Worm (Caenorhabditis elegans): ENCODE measurements around the gene K09C8.9.
A peak's percentile ranks its signal among the peaks of the same experiment; 100 is the strongest.

Gene K09C8.9

ce11 chrX:11001750-11002149 lies 34.2 kb upstream of the K09C8.9 start, which contains the start of gene col-177:
Gene col-177 (minus strand): TSS chrX:11001850.
- TF ChIP-seq ztf-23 (GFP tag; IDR thresholded peaks at IDR 0.05): no peak
- TF ChIP-seq tab-1 (GFP tag; IDR thresholded peaks at IDR 0.05): no peak
- TF ChIP-seq klf-2 (GFP tag; conservative IDR thresholded peaks at IDR 0.05): no peak
- no peak for TF ChIP-seq T22C8.4 (GFP tag; IDR thresholded peaks at IDR 0.05)
- TF ChIP-seq cog-1 (tag; optimal IDR thresholded peaks at IDR 0.05): no peak
- no peak for TF ChIP-seq ref-1 (GFP tag; conservative IDR thresholded peaks at IDR 0.05)
- TF ChIP-seq flt-1 (GFP tag; IDR thresholded peaks at IDR 0.05): no peak
- no peak for TF ChIP-seq med-1 (GFP tag; optimal IDR thresholded peaks at IDR 0.05; ENCODE audit: insufficient read depth)
- TF ChIP-seq ztf-29 (GFP tag; IDR thresholded peaks at IDR 0.05): no peak

- TF ChIP-seq med-1 (GFP tag; optimal IDR thresholded peaks at IDR 0.05; ENCODE audit: insufficient read depth): no peak
- no peak for TF ChIP-seq ztf-23 (GFP tag; IDR thresholded peaks at IDR 0.05)
- no peak for TF ChIP-seq flt-1 (GFP tag; IDR thresholded peaks at IDR 0.05)
- no peak for TF ChIP-seq ztf-29 (GFP tag; IDR thresholded peaks at IDR 0.05)
- TF ChIP-seq tab-1 (GFP tag; IDR thresholded peaks at IDR 0.05): no peak
- TF ChIP-seq T22C8.4 (GFP tag; IDR thresholded peaks at IDR 0.05): no peak
- no peak for TF ChIP-seq ref-1 (GFP tag; conservative IDR thresholded peaks at IDR 0.05)
- no peak for TF ChIP-seq cog-1 (tag; optimal IDR thresholded peaks at IDR 0.05)
- no peak for TF ChIP-seq klf-2 (GFP tag; conservative IDR thresholded peaks at IDR 0.05)
Observed at ce11 chrX:10999176-10999575, 31.6 kb upstream of the K09C8.9 start, which contains the start of gene F59F3.6. Gene F59F3.6 (minus strand): TSS chrX:10999276.

ce11 chrX:10992177-10992576 lies 24.6 kb upstream of the K09C8.9 start, which contains the start of gene ver-3:
Gene ver-3 (plus strand): TSS chrX:10992477.
- no peak for TF ChIP-seq cog-1 (tag; optimal IDR thresholded peaks at IDR 0.05)
- TF ChIP-seq ztf-29 (GFP tag; IDR thresholded peaks at IDR 0.05): no peak
- no peak for TF ChIP-seq med-1 (GFP tag; optimal IDR thresholded peaks at IDR 0.05; ENCODE audit: insufficient read depth)
- no peak for TF ChIP-seq ref-1 (GFP tag; conservative IDR thresholded peaks at IDR 0.05)
- no peak for TF ChIP-seq tab-1 (GFP tag; IDR thresholded peaks at IDR 0.05)
- TF ChIP-seq klf-2 (GFP tag; conservative IDR thresholded peaks at IDR 0.05): no peak
- no peak for TF ChIP-seq ztf-23 (GFP tag; IDR thresholded peaks at IDR 0.05)
- no peak for TF ChIP-seq flt-1 (GFP tag; IDR thresholded peaks at IDR 0.05)
- no peak for TF ChIP-seq T22C8.4 (GFP tag; IDR thresholded peaks at IDR 0.05)

- TF ChIP-seq ztf-23 (GFP tag; IDR thresholded peaks at IDR 0.05) (no peak), med-1 (GFP tag; optimal IDR thresholded peaks at IDR 0.05; ENCODE audit: insufficient read depth) (no peak), klf-2 (GFP tag; conservative IDR thresholded peaks at IDR 0.05) (no peak), tab-1 (GFP tag; IDR thresholded peaks at IDR 0.05) (no peak), ztf-29 (GFP tag; IDR thresholded peaks at IDR 0.05) (no peak), T22C8.4 (GFP tag; IDR thresholded peaks at IDR 0.05) (no peak), flt-1 (GFP tag; IDR thresholded peaks at IDR 0.05) (no peak), ref-1 (GFP tag; conservative IDR thresholded peaks at IDR 0.05) (no peak)
Observed at ce11 chrX:10991352-10992172, 24.0 kb upstream of the K09C8.9 start.

ce11 chrX:10990855-10991176 lies 23.2 kb upstream of the K09C8.9 start:
- no peak for TF ChIP-seq med-1 (GFP tag; optimal IDR thresholded peaks at IDR 0.05; ENCODE audit: insufficient read depth)
- TF ChIP-seq flt-1 (GFP tag; IDR thresholded peaks at IDR 0.05): no peak
- TF ChIP-seq ztf-23 (GFP tag; IDR thresholded peaks at IDR 0.05): no peak
- no peak for TF ChIP-seq cog-1 (tag; optimal IDR thresholded peaks at IDR 0.05)
- no peak for TF ChIP-seq ztf-29 (GFP tag; IDR thresholded peaks at IDR 0.05)
- no peak for TF ChIP-seq T22C8.4 (GFP tag; IDR thresholded peaks at IDR 0.05)
- no peak for TF ChIP-seq tab-1 (GFP tag; IDR thresholded peaks at IDR 0.05)
- no peak for TF ChIP-seq klf-2 (GFP tag; conservative IDR thresholded peaks at IDR 0.05)
- TF ChIP-seq ref-1 (GFP tag; conservative IDR thresholded peaks at IDR 0.05): no peak

- TF ChIP-seq cog-1 (tag; optimal IDR thresholded peaks at IDR 0.05) (peak; percentile 34), T22C8.4 (GFP tag; IDR thresholded peaks at IDR 0.05) (no peak), flt-1 (GFP tag; IDR thresholded peaks at IDR 0.05) (peak; percentile 68), ref-1 (GFP tag; conservative IDR thresholded peaks at IDR 0.05) (no peak), med-1 (GFP tag; optimal IDR thresholded peaks at IDR 0.05; ENCODE audit: insufficient read depth) (no peak), tab-1 (GFP tag; IDR thresholded peaks at IDR 0.05) (no peak), ztf-23 (GFP tag; IDR thresholded peaks at IDR 0.05) (no peak)
Observed at ce11 chrX:10990159-10990854, 22.7 kb upstream of the K09C8.9 start.

ce11 chrX:10989286-10989685 lies 21.7 kb upstream of the K09C8.9 start:
- no peak for TF ChIP-seq ztf-23 (GFP tag; IDR thresholded peaks at IDR 0.05)
- no peak for TF ChIP-seq T22C8.4 (GFP tag; IDR thresholded peaks at IDR 0.05)
- no peak for TF ChIP-seq flt-1 (GFP tag; IDR thresholded peaks at IDR 0.05)
- TF ChIP-seq klf-2 (GFP tag; conservative IDR thresholded peaks at IDR 0.05): no peak
- no peak for TF ChIP-seq med-1 (GFP tag; optimal IDR thresholded peaks at IDR 0.05; ENCODE audit: insufficient read depth)
- no peak for TF ChIP-seq cog-1 (tag; optimal IDR thresholded peaks at IDR 0.05)
- no peak for TF ChIP-seq ztf-29 (GFP tag; IDR thresholded peaks at IDR 0.05)
- no peak for TF ChIP-seq ref-1 (GFP tag; conservative IDR thresholded peaks at IDR 0.05)
- TF ChIP-seq tab-1 (GFP tag; IDR thresholded peaks at IDR 0.05): no peak

- TF ChIP-seq cog-1 (tag; optimal IDR thresholded peaks at IDR 0.05) (no peak), ref-1 (GFP tag; conservative IDR thresholded peaks at IDR 0.05) (no peak), T22C8.4 (GFP tag; IDR thresholded peaks at IDR 0.05) (no peak), ztf-23 (GFP tag; IDR thresholded peaks at IDR 0.05) (no peak), klf-2 (GFP tag; conservative IDR thresholded peaks at IDR 0.05) (no peak), ztf-29 (GFP tag; IDR thresholded peaks at IDR 0.05) (no peak), tab-1 (GFP tag; IDR thresholded peaks at IDR 0.05) (no peak), med-1 (GFP tag; optimal IDR thresholded peaks at IDR 0.05; ENCODE audit: insufficient read depth) (no peak), flt-1 (GFP tag; IDR thresholded peaks at IDR 0.05) (no peak)
Observed at ce11 chrX:10982051-10982450, 14.5 kb upstream of the K09C8.9 start, which contains the start of gene ver-4. Gene ver-4 (plus strand): TSS chrX:10982351.

ce11 chrX:10981374-10981773 lies 13.8 kb upstream of the K09C8.9 start:
- no peak for TF ChIP-seq tab-1 (GFP tag; IDR thresholded peaks at IDR 0.05)
- TF ChIP-seq ztf-23 (GFP tag; IDR thresholded peaks at IDR 0.05): no peak
- no peak for TF ChIP-seq flt-1 (GFP tag; IDR thresholded peaks at IDR 0.05)
- TF ChIP-seq klf-2 (GFP tag; conservative IDR thresholded peaks at IDR 0.05): no peak
- TF ChIP-seq cog-1 (tag; optimal IDR thresholded peaks at IDR 0.05): no peak
- TF ChIP-seq ref-1 (GFP tag; conservative IDR thresholded peaks at IDR 0.05): no peak
- TF ChIP-seq ztf-29 (GFP tag; IDR thresholded peaks at IDR 0.05): no peak
- TF ChIP-seq med-1 (GFP tag; optimal IDR thresholded peaks at IDR 0.05; ENCODE audit: insufficient read depth): no peak
- no peak for TF ChIP-seq T22C8.4 (GFP tag; IDR thresholded peaks at IDR 0.05)

Measured in whole organism, midembryonic.